Worm (Caenorhabditis elegans) whole organism, L4 larva: ENCODE data around the gene F22B8.7.

Experiments
- T26A8.4 ChIP-seq: fragments of 200-800 bp; sonication (Bioruptor generic); IDR thresholded peaks from 2 replicates; pipeline ENCODE4 v1.3.6; 2022; ENCODE audit warnings: missing genetic modification characterization, missing compliant biosample characterization
- Y105C5A.15 ChIP-seq: fragments of 200-800 bp; sonication (Bioruptor generic); IDR thresholded peaks from 2 replicates; pipeline ENCODE4 v1.3.6; 2022; ENCODE audit warnings: missing genetic modification characterization, missing compliant biosample characterization
- Y5F2A.4 ChIP-seq: fragments of 200-800 bp; sonication (Bioruptor generic); optimal IDR thresholded peaks from 2 replicates; lab custom pipeline; 2018; ENCODE audit warnings: mild to moderate bottlenecking, missing genetic modification characterization, missing compliant biosample characterization
- ZK337.2 ChIP-seq: fragments of 200-800 bp; sonication (Bioruptor generic); IDR thresholded peaks from 2 replicates; pipeline ENCODE4 v1.3.6; 2022; ENCODE audit warnings: missing genetic modification reagents, missing genetic modification characterization, missing compliant biosample characterization
- aha-1 ChIP-seq: fragments of 150-350 bp; peaks from one replicate; lab custom pipeline; 2014; ENCODE audit warnings: missing biosample characterization, missing genetic modification characterization
- aly-2 ChIP-seq: sonication (generic microtip); optimal IDR thresholded peaks from 2 replicates; lab custom pipeline; 2018; ENCODE audit warnings: missing biosample characterization, missing genetic modification characterization
- attf-4 ChIP-seq: sonication (generic microtip); optimal IDR thresholded peaks from 3 replicates; lab custom pipeline; 2017; ENCODE audit warnings: missing biosample characterization, missing genetic modification characterization
- ces-1 ChIP-seq: fragments of 150-350 bp; sonication (generic microtip); optimal IDR thresholded peaks from 4 replicates; lab custom pipeline; 2014; ENCODE audit warnings: missing biosample characterization, missing genetic modification reagents, missing genetic modification characterization
- ctbp-1 ChIP-seq: fragments of 200-800 bp; sonication (Bioruptor generic); IDR thresholded peaks from 2 replicates; pipeline ENCODE4 v1.3.6; 2022; ENCODE audit warnings: missing genetic modification reagents, missing genetic modification characterization, missing compliant biosample characterization
- dmd-9 ChIP-seq: fragments of 200-800 bp; sonication (Bioruptor generic); IDR thresholded peaks from 2 replicates; pipeline ENCODE4 v1.3.6; 2022; ENCODE audit warnings: missing genetic modification reagents, missing genetic modification characterization, missing compliant biosample characterization
- duxl-1 ChIP-seq: sonication (generic microtip); optimal IDR thresholded peaks from 2 replicates; lab custom pipeline; 2016; ENCODE audit warnings: mild to moderate bottlenecking, missing genetic modification characterization, moderate library complexity, missing compliant biosample characterization; ENCODE audit not compliant: poor library complexity
- hlh-30 ChIP-seq: sonication (generic microtip); optimal IDR thresholded peaks from 2 replicates; lab custom pipeline; 2017; ENCODE audit warnings: antibody characterized with exemption, mild to moderate bottlenecking, missing genetic modification characterization, missing compliant biosample characterization; ENCODE audit not compliant: insufficient read depth
- lin-13 ChIP-seq: fragments of 150-350 bp; optimal IDR thresholded peaks from 2 replicates; lab custom pipeline; 2014; ENCODE audit warnings: missing biosample characterization, missing genetic modification reagents, missing genetic modification characterization
- lin-39 ChIP-seq: fragments of 150-350 bp; optimal IDR thresholded peaks from 2 replicates; lab custom pipeline; 2014; ENCODE audit warnings: missing biosample characterization, missing genetic modification reagents, missing genetic modification characterization
- mdl-1 ChIP-seq, 2 experiments: fragments of 150-350 bp in 1 of 2; sonication (generic microtip) in 1 of 2; optimal IDR thresholded peaks; 2 replicates each; lab custom pipeline; 2014 to 2017; ENCODE audit warnings: missing biosample characterization in 2 of 2, missing genetic modification characterization in 2 of 2
- mdt-29 ChIP-seq: fragments of 200-800 bp; sonication (Bioruptor generic); IDR thresholded peaks from 2 replicates; pipeline ENCODE4 v1.3.6; 2022; ENCODE audit warnings: missing genetic modification reagents, missing genetic modification characterization, missing compliant biosample characterization
- mes-2 ChIP-seq: sonication (generic microtip); optimal IDR thresholded peaks from 2 replicates; lab custom pipeline; 2016; ENCODE audit warnings: missing genotype, mild to moderate bottlenecking, missing genetic modification characterization, missing compliant biosample characterization; ENCODE audit not compliant: poor library complexity, severe bottlenecking
- nhr-102 ChIP-seq: sonication (generic microtip); optimal IDR thresholded peaks from 2 replicates; lab custom pipeline; 2016; ENCODE audit warnings: mild to moderate bottlenecking, missing genetic modification characterization, moderate library complexity, missing compliant biosample characterization
- nhr-41 ChIP-seq: fragments of 200-800 bp; sonication (Bioruptor generic); IDR thresholded peaks from 2 replicates; pipeline ENCODE4 v1.3.6; 2022; ENCODE audit warnings: missing genetic modification reagents, missing genetic modification characterization, missing compliant biosample characterization
- pqm-1 ChIP-seq: sonication (generic microtip); optimal IDR thresholded peaks from 2 replicates; lab custom pipeline; 2017; ENCODE audit warnings: missing biosample characterization, missing genetic modification characterization
- rbr-2 ChIP-seq: sonication (generic microtip); optimal IDR thresholded peaks from 2 replicates; lab custom pipeline; 2016; ENCODE audit warnings: missing genotype, missing genetic modification characterization, missing compliant biosample characterization
- saeg-2 ChIP-seq: fragments of 200-800 bp; sonication (Bioruptor generic); IDR thresholded peaks from 2 replicates; pipeline ENCODE4 v1.3.6; 2022; ENCODE audit warnings: missing genetic modification reagents, missing genetic modification characterization, missing compliant biosample characterization
- skn-1 ChIP-seq: fragments of 150-350 bp; optimal IDR thresholded peaks from 2 replicates; lab custom pipeline; 2014; ENCODE audit warnings: missing biosample characterization, missing genetic modification characterization
- snpc-1.2 ChIP-seq: fragments of 200-800 bp; sonication (Bioruptor generic); IDR thresholded peaks from 2 replicates; pipeline ENCODE4 v1.3.6; 2022; ENCODE audit warnings: missing genetic modification reagents, missing genetic modification characterization, missing compliant biosample characterization
- snpc-4 ChIP-seq: fragments of 150-350 bp; optimal IDR thresholded peaks from 2 replicates; lab custom pipeline; 2014; ENCODE audit warnings: missing biosample characterization, missing genetic modification characterization
- tag-97 ChIP-seq: fragments of 200-800 bp; sonication (Bioruptor generic); IDR thresholded peaks from 2 replicates; pipeline ENCODE4 v1.3.6; 2022; ENCODE audit warnings: missing genetic modification characterization, missing compliant biosample characterization
- tra-1 ChIP-seq: fragments of 200-800 bp; sonication (Bioruptor generic); IDR thresholded peaks from 2 replicates; pipeline ENCODE4 v1.3.6; 2022; ENCODE audit warnings: missing genetic modification reagents, missing genetic modification characterization, missing compliant biosample characterization
- unc-130 ChIP-seq: sonication (generic microtip); optimal IDR thresholded peaks from 2 replicates; lab custom pipeline; 2016; ENCODE audit warnings: missing genetic modification reagents, missing genetic modification characterization, missing compliant biosample characterization
- unc-39 ChIP-seq: sonication (generic microtip); optimal IDR thresholded peaks from 2 replicates; lab custom pipeline; 2017; ENCODE audit warnings: missing biosample characterization, missing genetic modification characterization
- unc-62 ChIP-seq, 3 experiments: fragments of 150-350 bp in 1 of 3; sonication (generic microtip); optimal IDR thresholded peaks in 2 of 3; peaks in 1 of 3; 1 replicate in 1 of 3; 2 replicates in 2 of 3; lab custom pipeline; 2014 to 2017; ENCODE audit warnings: missing biosample characterization in 3 of 3, missing genetic modification characterization in 3 of 3, missing genetic modification reagents in 3 of 3, missing genotype in 1 of 3
- zip-11 ChIP-seq: fragments of 200-800 bp; sonication (Bioruptor generic); IDR thresholded peaks from 2 replicates; pipeline ENCODE4 v1.3.6; 2022; ENCODE audit warnings: missing genetic modification characterization, missing compliant biosample characterization
- ztf-7 ChIP-seq: fragments of 150-350 bp; optimal IDR thresholded peaks from 2 replicates; lab custom pipeline; 2014; ENCODE audit warnings: missing biosample characterization, missing genetic modification characterization

Gene F22B8.7

DNA sequence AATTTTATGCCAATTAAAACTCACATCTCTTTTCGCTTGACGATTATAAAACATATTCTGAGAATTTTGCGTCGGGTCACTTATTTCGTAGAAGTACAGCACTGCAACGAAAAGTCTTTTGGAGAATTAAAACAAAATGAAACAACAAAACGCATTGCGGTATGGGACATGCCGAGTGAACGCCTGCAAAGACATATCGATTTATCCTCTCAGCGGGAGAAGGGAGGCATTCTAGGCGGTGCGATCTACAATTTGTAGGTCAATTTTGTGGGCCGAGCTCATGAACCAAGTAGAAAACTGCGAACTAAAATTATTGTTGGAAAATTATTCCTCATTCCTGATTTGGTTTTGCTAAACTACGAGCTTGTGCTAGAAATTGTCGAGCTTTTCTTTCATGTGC is 41.0 kb upstream of the F22B8.7 start, which contains the start of gene F14H3.3:
TSS of gene F14H3.3 (minus strand) at position 101 of the 400 bp plus-strand sequence.
- no peak for TF ChIP-seq rbr-2 (tag; lab: Kevin White, UChicago)
- no peak for TF ChIP-seq ztf-7 (tag; lab: Kevin White, UChicago)
- TF ChIP-seq nhr-102 (tag; lab: Kevin White, UChicago) = no peak
- TF ChIP-seq aha-1 (tag; lab: Kevin White, UChicago) = peak; percentile 52
- TF ChIP-seq tag-97 (GFP tag; lab: Robert Waterston, UW) = no peak
- TF ChIP-seq, all 104 proteins: peak for 1

DNA sequence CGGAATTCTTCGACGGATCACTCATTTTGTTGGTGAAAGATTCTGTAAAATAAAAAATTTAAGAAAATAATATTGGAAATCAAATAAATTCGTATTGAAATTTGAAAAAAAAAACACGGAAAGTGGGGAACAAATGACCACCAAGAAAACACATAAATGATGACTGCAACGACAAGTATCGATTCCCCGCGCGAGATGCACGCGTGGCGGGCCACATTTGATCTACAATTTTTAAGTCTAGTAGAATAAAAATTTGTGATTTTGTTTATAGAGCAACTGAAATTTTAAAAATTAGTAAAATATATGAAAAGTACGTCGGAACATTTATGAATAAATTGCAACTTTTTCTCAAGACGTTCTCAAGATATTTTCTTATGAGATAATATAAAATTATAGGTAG is 39.4 kb upstream of the F22B8.7 start, which contains the start of gene F14H3.4:
TSS of gene F14H3.4 (minus strand) at position 42 of the 400 bp plus-strand sequence.
- TF ChIP-seq lin-39 (tag; lab: Kevin White, UChicago) = no peak
- no peak for TF ChIP-seq ctbp-1 (GFP tag; lab: Robert Waterston, UW)
- TF ChIP-seq Y105C5A.15 (GFP tag; lab: Robert Waterston, UW) = no peak
- TF ChIP-seq unc-39 (tag; lab: Kevin White, UChicago) = no peak
- TF ChIP-seq, all 104 proteins: peak for 0

DNA sequence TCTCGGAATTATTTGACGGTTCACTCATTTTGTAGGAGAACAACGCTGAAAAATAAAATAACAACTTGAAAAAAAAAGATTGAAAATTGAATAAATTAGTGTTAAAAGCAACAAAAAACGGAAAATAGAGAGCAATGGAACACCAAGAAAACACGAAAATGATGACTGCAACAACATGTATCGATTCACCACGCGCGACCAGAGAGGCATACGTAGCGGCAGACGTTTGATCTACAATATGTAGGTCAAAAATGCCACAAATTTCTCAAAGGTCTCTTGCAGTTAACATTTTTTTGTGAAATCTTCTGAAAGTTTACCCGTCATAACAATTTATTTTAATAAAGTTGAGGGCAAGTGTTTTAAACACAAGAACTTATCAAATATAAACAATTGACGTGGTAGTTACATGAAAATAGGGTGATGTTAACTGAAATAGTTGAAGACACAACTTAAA is 37.3 kb upstream of the F22B8.7 start, which contains the start of gene F14H3.5:
TSS of gene F14H3.5 (minus strand) at position 51 of the 454 bp plus-strand sequence.
- no peak for TF ChIP-seq dmd-9 (GFP tag; lab: Robert Waterston, UW)

DNA sequence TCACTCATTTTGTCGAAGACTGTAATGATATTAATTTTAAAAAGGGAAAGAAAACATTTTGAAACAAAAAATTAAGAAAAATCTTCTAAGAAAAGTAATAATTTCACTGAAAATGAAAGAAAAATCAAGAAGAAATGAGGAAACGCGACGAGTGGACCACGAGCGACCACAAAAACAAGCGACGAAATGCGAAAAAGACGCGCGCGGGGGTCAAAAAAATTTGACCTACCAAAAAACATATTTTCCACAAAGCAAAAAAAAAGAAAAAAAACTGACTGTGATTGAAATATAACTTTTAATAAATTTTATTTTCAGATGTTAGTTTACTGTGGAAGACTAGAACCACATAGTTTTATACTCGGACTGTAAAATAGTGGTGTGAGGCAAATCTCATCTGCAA is 35.5 kb upstream of the F22B8.7 start, which contains the start of gene F14H3.6:
TSS of gene F14H3.6 (minus strand) at position 22 of the 400 bp plus-strand sequence.
- no peak for TF ChIP-seq T26A8.4
- TF ChIP-seq aly-2 (tag; lab: Kevin White, UChicago) = no peak
- no peak for TF ChIP-seq ctbp-1 (GFP tag; lab: Robert Waterston, UW)
- TF ChIP-seq zip-11 = no peak
- no peak for TF ChIP-seq mdl-1 (tag; optimal IDR thresholded peaks at IDR 0.05; lab: Kevin White, UChicago)
- TF ChIP-seq snpc-4 (tag; lab: Kevin White, UChicago) = no peak
- no peak for TF ChIP-seq ces-1 (GFP tag; lab: Kevin White, UChicago)
- TF ChIP-seq unc-62 (GFP tag; optimal IDR thresholded peaks at IDR 0.05 in 1 of 2; lab: Kevin White, UChicago) = no peak
- no peak for TF ChIP-seq unc-62 (tag; optimal IDR thresholded peaks at IDR 0.05; lab: Kevin White, UChicago)
- no peak for TF ChIP-seq unc-130 (GFP tag; lab: Kevin White, UChicago)
- TF ChIP-seq duxl-1 (tag; lab: Kevin White, UChicago) = no peak

DNA sequence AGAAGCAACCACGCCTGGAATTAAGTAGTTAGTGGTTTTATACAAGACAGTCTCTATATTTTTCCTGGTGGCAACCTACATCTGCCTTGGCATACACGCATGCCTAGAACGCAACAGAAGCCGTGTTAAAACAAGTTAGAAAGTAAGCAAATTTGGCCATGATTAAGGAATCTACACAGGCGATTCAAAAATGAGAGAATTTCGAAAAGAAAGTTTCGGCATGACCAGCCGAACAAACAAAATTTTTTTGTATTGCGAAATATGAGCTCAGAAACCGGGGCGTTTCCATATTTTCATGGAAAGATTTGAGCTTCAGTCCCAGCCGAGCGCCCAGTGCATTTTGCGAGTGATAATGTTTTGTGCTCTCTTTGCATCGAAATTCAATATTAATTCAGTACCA is 34.2 kb upstream of the F22B8.7 start, which contains the start of gene F14H3.15:
TSS of gene F14H3.15 (minus strand) at position 101 of the 400 bp plus-strand sequence.
- TF ChIP-seq mdt-29 (GFP tag; lab: Robert Waterston, UW) (no peak), duxl-1 (tag; lab: Kevin White, UChicago) (no peak), tra-1 (GFP tag; lab: Robert Waterston, UW) (no peak), saeg-2 (GFP tag; lab: Robert Waterston, UW) (no peak), snpc-1.2 (GFP tag; lab: Robert Waterston, UW) (no peak), aly-2 (tag; lab: Kevin White, UChicago) (no peak), lin-13 (GFP tag; lab: Kevin White, UChicago) (no peak), nhr-41 (GFP tag; lab: Robert Waterston, UW) (no peak), mes-2 (tag; lab: Kevin White, UChicago) (no peak), pqm-1 (no peak), unc-62 (GFP tag; optimal IDR thresholded peaks at IDR 0.05 in 1 of 2; lab: Kevin White, UChicago) (no peak), unc-62 (tag; optimal IDR thresholded peaks at IDR 0.05; lab: Kevin White, UChicago) (no peak), Y105C5A.15 (GFP tag; lab: Robert Waterston, UW) (no peak), ZK337.2 (GFP tag; lab: Robert Waterston, UW) (no peak), Y5F2A.4 (GFP tag; lab: Kevin White, UChicago) (no peak), hlh-30 (no peak), attf-4 (no peak), skn-1 (no peak), tag-97 (GFP tag; lab: Robert Waterston, UW) (no peak)
